Worm (Caenorhabditis elegans): ENCODE results near the gene F01E11.3.
A peak's percentile ranks its signal among the peaks of the same experiment; 100 is the strongest.

F01E11.3 gene

DNA sequence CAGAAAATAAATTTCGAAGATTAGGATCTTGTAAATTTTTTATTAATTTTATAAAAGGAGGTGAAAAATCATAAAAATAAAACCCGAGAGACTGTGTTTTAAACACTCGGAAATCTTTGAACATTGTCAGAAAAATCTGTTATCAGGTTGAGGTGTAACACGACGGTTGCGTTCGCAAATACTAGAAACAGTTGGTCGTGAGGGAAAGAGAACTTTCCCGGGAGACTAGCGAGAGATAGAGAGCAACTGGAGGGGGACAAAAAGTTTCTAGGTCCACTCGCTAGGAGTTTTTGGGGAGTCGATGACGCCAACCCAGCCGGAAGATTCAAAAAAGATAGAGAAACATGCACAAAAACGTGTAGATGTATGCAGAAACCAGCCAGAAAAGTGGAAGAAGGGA, 4.8 kb upstream of the F01E11.3 start:
- TF ChIP-seq elt-4 (tag; optimal IDR thresholded peaks at IDR 0.05) (no peak), ahr-1 (tag; optimal IDR thresholded peaks at IDR 0.05) (no peak), ref-2 (tag; optimal IDR thresholded peaks at IDR 0.05) (no peak), K02D7.2 (tag; optimal IDR thresholded peaks at IDR 0.05) (no peak), C38D4.7 (GFP tag; optimal IDR thresholded peaks at IDR 0.05) (no peak), unc-42 (tag; optimal IDR thresholded peaks at IDR 0.05) (no peak), unc-3 (GFP tag; conservative IDR thresholded peaks at IDR 0.05) (no peak), unc-3 (tag; optimal IDR thresholded peaks at IDR 0.05) (no peak), elt-2 (tag; optimal IDR thresholded peaks at IDR 0.05) (no peak), F13H6.1 (tag; optimal IDR thresholded peaks at IDR 0.05) (no peak), mec-3 (tag; optimal IDR thresholded peaks at IDR 0.05; ENCODE audit: borderline replicate concordance) (no peak)

DNA sequence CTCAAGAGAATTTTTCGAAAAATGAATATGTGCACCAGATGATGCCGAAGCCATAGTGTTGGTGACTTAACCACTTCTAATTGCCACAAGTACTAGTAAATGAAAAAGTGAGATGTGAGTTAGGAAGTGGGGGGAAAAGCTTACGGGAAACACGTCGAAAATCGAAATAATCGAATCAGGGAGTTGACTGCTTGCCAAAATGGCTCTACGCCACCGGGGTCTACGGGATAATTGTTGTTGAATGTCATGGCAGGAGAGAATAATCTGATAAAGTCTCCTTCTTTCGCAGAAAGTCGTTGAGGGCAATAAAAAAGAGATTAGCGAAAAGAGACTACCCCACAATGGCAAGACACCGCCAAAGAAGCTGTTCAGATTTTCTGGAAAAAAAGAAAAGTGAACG, 3.3 kb upstream of the F01E11.3 start:
- peak; percentile 81 for TF ChIP-seq unc-42 (tag; optimal IDR thresholded peaks at IDR 0.05)
- no peak for TF ChIP-seq hlh-30 (tag; optimal IDR thresholded peaks at IDR 0.05; ENCODE audit: insufficient read depth)

DNA sequence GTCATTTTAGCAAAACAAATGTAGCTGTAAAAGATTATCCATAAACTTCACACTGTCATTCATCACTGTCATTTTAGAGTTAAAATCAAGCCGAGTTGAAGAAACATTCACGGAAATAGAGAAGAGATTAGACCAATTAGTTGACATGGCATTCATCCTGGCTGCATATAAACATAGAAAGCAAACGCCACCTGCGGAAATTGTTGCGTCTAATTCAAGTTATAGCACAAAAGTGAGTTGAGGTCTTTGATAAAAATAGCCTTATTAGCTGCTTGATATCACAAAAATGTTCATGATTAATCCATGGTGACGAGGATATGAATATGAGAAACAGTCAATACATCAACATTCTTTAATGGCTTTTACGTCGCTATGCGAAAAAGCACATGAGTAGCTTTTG, 1.4 kb downstream of the F01E11.3 start:
- TF ChIP-seq pha-4 (tag; optimal IDR thresholded peaks at IDR 0.05) (no peak), ceh-18 (tag; optimal IDR thresholded peaks at IDR 0.05) (no peak), nhr-232 (tag; optimal IDR thresholded peaks at IDR 0.05) (no peak), nfya-1 (tag; optimal IDR thresholded peaks at IDR 0.05) (no peak), dve-1 (tag; optimal IDR thresholded peaks at IDR 0.05) (no peak), dmd-4 (tag; optimal IDR thresholded peaks at IDR 0.05; ENCODE audit: borderline replicate concordance) (no peak), eyg-1 (tag; optimal IDR thresholded peaks at IDR 0.05) (no peak), ceh-31 (tag; optimal IDR thresholded peaks at IDR 0.05) (no peak), ceh-30 (tag; optimal IDR thresholded peaks at IDR 0.05) (no peak), fkh-10 (GFP tag; optimal IDR thresholded peaks at IDR 0.05) (no peak), Y22D7AL.16 (tag; optimal IDR thresholded peaks at IDR 0.05) (no peak), hlh-6 (tag; optimal IDR thresholded peaks at IDR 0.05) (no peak), K09A11.1 (tag; optimal IDR thresholded peaks at IDR 0.05; ENCODE audit: insufficient read depth) (no peak), lin-11 (tag; optimal IDR thresholded peaks at IDR 0.05) (no peak), K02D7.2 (tag; optimal IDR thresholded peaks at IDR 0.05) (no peak), pat-9 (tag; optimal IDR thresholded peaks at IDR 0.05) (no peak), pax-1 (tag; optimal IDR thresholded peaks at IDR 0.05) (no peak), ceh-9 (tag; optimal IDR thresholded peaks at IDR 0.05) (no peak), fkh-6 (tag; optimal IDR thresholded peaks at IDR 0.05) (no peak)

DNA sequence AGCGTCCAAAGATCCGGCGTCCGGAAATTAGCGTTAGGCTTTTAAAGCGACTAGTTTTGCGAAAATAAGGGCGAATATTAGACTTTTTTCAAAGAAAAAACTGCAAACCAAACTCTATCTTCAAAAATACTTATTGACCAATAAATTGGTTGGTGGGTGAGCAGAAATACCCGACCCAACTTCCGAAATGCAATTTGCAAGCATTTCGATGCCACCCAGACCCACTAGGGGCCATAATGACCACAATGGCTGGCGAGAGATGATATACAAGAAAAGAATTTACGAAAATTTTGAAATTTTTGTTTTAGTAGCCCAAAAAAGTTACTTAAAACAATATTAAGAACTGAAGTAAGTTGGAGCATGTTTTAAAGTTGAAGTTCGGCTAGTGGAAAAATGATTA, 3.0 kb downstream of the F01E11.3 start:
- TF ChIP-seq unc-42 (tag; optimal IDR thresholded peaks at IDR 0.05) (peak; percentile 66), madf-2 (tag; optimal IDR thresholded peaks at IDR 0.05) (no peak)

DNA sequence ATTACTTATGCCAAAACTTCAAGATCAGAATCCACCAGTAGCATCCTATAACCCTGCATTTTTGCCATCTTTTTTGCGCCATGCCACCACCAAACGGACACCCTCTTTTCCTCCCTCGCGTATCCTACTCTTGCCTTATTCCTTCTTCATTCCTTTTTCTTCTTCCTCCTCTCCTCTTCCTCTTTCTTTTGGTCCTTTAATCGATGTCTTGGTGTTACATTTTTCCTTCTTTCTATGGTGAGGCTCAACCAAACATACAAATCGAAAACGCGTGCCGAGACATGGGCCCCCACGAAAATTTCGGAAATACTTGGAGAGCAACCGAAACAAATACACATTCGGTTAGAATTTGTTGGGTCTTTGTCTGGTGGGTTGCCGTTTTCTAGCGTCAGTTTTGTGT, 4.1 kb downstream of the F01E11.3 start:
- TF ChIP-seq ceh-48 (tag; optimal IDR thresholded peaks at IDR 0.05) (peak; percentile 46), ceh-6 (GFP tag; optimal IDR thresholded peaks at IDR 0.05) (no peak), K02D7.2 (tag; optimal IDR thresholded peaks at IDR 0.05) (no peak), ceh-9 (tag; optimal IDR thresholded peaks at IDR 0.05) (no peak), C08G9.2 (tag; optimal IDR thresholded peaks at IDR 0.05) (no peak), madf-2 (tag; optimal IDR thresholded peaks at IDR 0.05) (no peak), ama-1 (optimal IDR thresholded peaks at IDR 0.05) (no peak), tbx-2 (tag; optimal IDR thresholded peaks at IDR 0.05) (peak; percentile 15), dve-1 (tag; optimal IDR thresholded peaks at IDR 0.05) (no peak), ceh-19 (GFP tag; optimal IDR thresholded peaks at IDR 0.05) (peak; percentile 33), nfya-1 (tag; optimal IDR thresholded peaks at IDR 0.05) (peak; percentile 43), ceh-31 (tag; optimal IDR thresholded peaks at IDR 0.05) (peak; percentile 28)
